Fruit fly (Drosophila melanogaster) whole organism, embryonic: ENCODE measurements around the gene CG32161.

Experiments used
- ATbp ChIP-seq: fragments of 200-800 bp; sonication (Bioruptor generic); optimal IDR thresholded peaks from 2 replicates; lab custom pipeline; 2017; ENCODE audit warnings: missing biosample characterization, mild to moderate bottlenecking, missing genetic modification characterization, missing genetic modification reagents
- BEAF-32 ChIP-seq: fragments of 200-800 bp; sonication (Bioruptor generic); optimal IDR thresholded peaks from 3 replicates; lab custom pipeline; 2017; ENCODE audit warnings: missing biosample characterization, missing genetic modification characterization, mild to moderate bottlenecking, moderate library complexity, missing genetic modification reagents
- Bdp1 ChIP-seq: fragments of 200-800 bp; sonication (Bioruptor generic); optimal IDR thresholded peaks from 3 replicates; lab custom pipeline; 2016; ENCODE audit warnings: missing biosample characterization, missing genetic modification characterization
- CG10431 ChIP-seq: fragments of 200-800 bp; sonication (Bioruptor generic); optimal IDR thresholded peaks from 3 replicates; lab custom pipeline; 2018; ENCODE audit warnings: missing biosample characterization, mild to moderate bottlenecking, missing genetic modification characterization
- CG12219 ChIP-seq: fragments of 200-800 bp; sonication (Bioruptor generic); optimal IDR thresholded peaks from 3 replicates; lab custom pipeline; 2018; ENCODE audit warnings: missing biosample characterization, mild to moderate bottlenecking, missing genetic modification characterization
- CG14710 ChIP-seq: fragments of 200-800 bp; sonication (Bioruptor generic); optimal IDR thresholded peaks from 3 replicates; lab custom pipeline; 2019; ENCODE audit warnings: missing biosample characterization, mild to moderate bottlenecking, missing genetic modification characterization, moderate library complexity
- CG15269 ChIP-seq: fragments of 200-800 bp; sonication (Bioruptor generic); optimal IDR thresholded peaks from 2 replicates; lab custom pipeline; 2018; ENCODE audit warnings: missing biosample characterization, mild to moderate bottlenecking, missing genetic modification characterization, moderate library complexity
- CG15514 ChIP-seq: fragments of 200-800 bp; sonication (Bioruptor generic); optimal IDR thresholded peaks from 3 replicates; lab custom pipeline; 2017; ENCODE audit warnings: missing biosample characterization, missing genetic modification characterization, mild to moderate bottlenecking, moderate library complexity, missing genetic modification reagents
- CG17186 ChIP-seq: fragments of 200-800 bp; sonication (Bioruptor generic); optimal IDR thresholded peaks from 3 replicates; lab custom pipeline; 2017; ENCODE audit warnings: missing biosample characterization, missing genetic modification reagents, missing genetic modification characterization
- CG17568 ChIP-seq: fragments of 200-800 bp; sonication (Bioruptor generic); optimal IDR thresholded peaks from 2 replicates; lab custom pipeline; 2018; ENCODE audit warnings: missing biosample characterization, mild to moderate bottlenecking, missing genetic modification characterization, moderate library complexity
- CG2116 ChIP-seq: fragments of 200-800 bp; sonication (Bioruptor generic); optimal IDR thresholded peaks from 3 replicates; lab custom pipeline; 2018; ENCODE audit warnings: missing biosample characterization, mild to moderate bottlenecking, missing genetic modification characterization
- CG3847 ChIP-seq: fragments of 200-800 bp; sonication (Bioruptor generic); IDR thresholded peaks from 2 replicates; pipeline ENCODE4 v1.3.6; 2022; ENCODE audit warnings: missing biosample characterization, missing genetic modification characterization
- CG4424 ChIP-seq: fragments of 200-800 bp; sonication (Bioruptor generic); optimal IDR thresholded peaks from 3 replicates; lab custom pipeline; 2016; ENCODE audit warnings: missing biosample characterization, missing genetic modification characterization
- CG4617 ChIP-seq: fragments of 200-800 bp; sonication (Bioruptor generic); optimal IDR thresholded peaks from 3 replicates; lab custom pipeline; 2016; ENCODE audit warnings: missing biosample characterization, missing genetic modification characterization, borderline replicate concordance
- CG6689 ChIP-seq: fragments of 200-800 bp; sonication (Bioruptor generic); IDR thresholded peaks from 2 replicates; pipeline ENCODE4 v1.3.6; 2022; ENCODE audit warnings: missing biosample characterization, missing genetic modification characterization
- CG7839 ChIP-seq: fragments of 200-800 bp; sonication (Bioruptor generic); optimal IDR thresholded peaks from 3 replicates; lab custom pipeline; 2018; ENCODE audit warnings: missing biosample characterization, mild to moderate bottlenecking, missing genetic modification characterization, moderate library complexity
- CTCF ChIP-seq: fragments of 200-800 bp; sonication (Bioruptor generic); optimal IDR thresholded peaks from 2 replicates; lab custom pipeline; 2017; ENCODE audit warnings: missing biosample characterization, mild to moderate bottlenecking, missing genetic modification characterization, moderate library complexity
- Chrac-16 ChIP-seq: fragments of 200-800 bp; sonication (Bioruptor generic); optimal IDR thresholded peaks from 3 replicates; lab custom pipeline; 2016; ENCODE audit warnings: missing biosample characterization, missing genetic modification characterization
- Dip3 ChIP-seq: fragments of 200-800 bp; sonication (Bioruptor generic); optimal IDR thresholded peaks from 3 replicates; lab custom pipeline; 2016; ENCODE audit warnings: missing biosample characterization, missing genetic modification characterization
- E2f2 ChIP-seq: fragments of 200-800 bp; sonication (Bioruptor generic); IDR thresholded peaks from 2 replicates; pipeline ENCODE4 v1.3.6; 2022; ENCODE audit warnings: missing biosample characterization, missing genetic modification characterization
- Ets97D ChIP-seq: fragments of 200-800 bp; sonication (Bioruptor generic); optimal IDR thresholded peaks from 3 replicates; lab custom pipeline; 2016; ENCODE audit warnings: missing biosample characterization, missing genetic modification characterization
- Fer2 ChIP-seq: fragments of 200-800 bp; sonication (Bioruptor generic); optimal IDR thresholded peaks from 2 replicates; lab custom pipeline; 2018; ENCODE audit warnings: missing biosample characterization, mild to moderate bottlenecking, missing genetic modification characterization, moderate library complexity
- H15 ChIP-seq: fragments of 200-800 bp; sonication (Bioruptor generic); IDR thresholded peaks from 3 replicates; pipeline ENCODE4 v1.3.6; 2022; ENCODE audit warnings: missing biosample characterization, missing genetic modification characterization
- HLH3B ChIP-seq: fragments of 200-800 bp; sonication (Bioruptor generic); IDR thresholded peaks from 2 replicates; pipeline ENCODE4 v1.3.6; 2022; ENCODE audit warnings: missing biosample characterization, missing genetic modification characterization
- Hsf ChIP-seq: fragments of 200-800 bp; sonication (Bioruptor generic); optimal IDR thresholded peaks from 3 replicates; lab custom pipeline; 2016; ENCODE audit warnings: missing biosample characterization, missing genetic modification characterization
- Lpt ChIP-seq: fragments of >200 bp; optimal IDR thresholded peaks from 2 replicates; lab custom pipeline; 2018; ENCODE audit warnings: missing biosample characterization, missing genetic modification characterization
- Mad ChIP-seq: fragments of 200-800 bp; sonication (Bioruptor generic); optimal IDR thresholded peaks from 2 replicates; lab custom pipeline; 2016; ENCODE audit warnings: missing biosample characterization, missing genetic modification characterization
- Med ChIP-seq: fragments of 200-800 bp; sonication (Bioruptor generic); peaks from one replicate; lab custom pipeline; 2016; ENCODE audit warnings: missing biosample characterization, missing genetic modification characterization, mild to moderate bottlenecking, inconsistent platforms, moderate library complexity
- Myb ChIP-seq: fragments of 200-800 bp; sonication (Bioruptor generic); optimal IDR thresholded peaks from 2 replicates; lab custom pipeline; 2016; ENCODE audit warnings: missing biosample characterization, missing genetic modification characterization
- Pdp1 ChIP-seq, 2 experiments: fragments of 200-800 bp; sonication (Bioruptor generic); optimal IDR thresholded peaks; 3 replicates each; lab custom pipeline; 2016; ENCODE audit warnings: missing biosample characterization in 2 of 2, missing genetic modification characterization in 2 of 2, mild to moderate bottlenecking in 1 of 2, moderate library complexity in 1 of 2
- Scr ChIP-seq: fragments of 200-800 bp; sonication (Bioruptor generic); IDR thresholded peaks from 2 replicates; pipeline ENCODE4 v1.3.6; 2022; ENCODE audit warnings: missing biosample characterization, missing genetic modification characterization; ENCODE audit not compliant: partially characterized antibody
- Sin3A ChIP-seq: fragments of >200 bp; optimal IDR thresholded peaks from 2 replicates; lab custom pipeline; 2018
- Sry-δ ChIP-seq: fragments of 200-800 bp; sonication (Bioruptor generic); optimal IDR thresholded peaks from 2 replicates; lab custom pipeline; 2016; ENCODE audit warnings: missing biosample characterization, missing genetic modification characterization
- Ssrp ChIP-seq: fragments of 200-800 bp; sonication (Bioruptor generic); optimal IDR thresholded peaks from 2 replicates; lab custom pipeline; 2018; ENCODE audit warnings: missing biosample characterization, mild to moderate bottlenecking, missing genetic modification characterization, moderate library complexity
- YL-1 ChIP-seq: fragments of 200-800 bp; sonication (Bioruptor generic); optimal IDR thresholded peaks from 3 replicates; lab custom pipeline; 2017; ENCODE audit warnings: missing biosample characterization, mild to moderate bottlenecking, missing genetic modification characterization
- dmrt11E ChIP-seq: fragments of 200-800 bp; sonication (Bioruptor generic); optimal IDR thresholded peaks from 3 replicates; lab custom pipeline; 2018; ENCODE audit warnings: missing biosample characterization, mild to moderate bottlenecking, missing genetic modification characterization, moderate library complexity
- dysf ChIP-seq: fragments of 200-800 bp; sonication (Bioruptor generic); IDR thresholded peaks from 3 replicates; pipeline ENCODE4 v1.3.6; 2022; ENCODE audit warnings: missing biosample characterization, missing genetic modification characterization
- ham ChIP-seq: fragments of 200-800 bp; sonication (Bioruptor generic); IDR thresholded peaks from 2 replicates; pipeline ENCODE4 v1.3.6; 2022; ENCODE audit warnings: missing biosample characterization, missing genetic modification characterization
- hbn ChIP-seq: fragments of 200-800 bp; sonication (Bioruptor generic); IDR thresholded peaks from 2 replicates; pipeline ENCODE4 v1.3.6; 2022; ENCODE audit warnings: missing biosample characterization, missing genetic modification characterization; ENCODE audit not compliant: partially characterized antibody
- kay ChIP-seq: fragments of 200-800 bp; sonication (Bioruptor generic); optimal IDR thresholded peaks from 2 replicates; lab custom pipeline; 2016; ENCODE audit warnings: missing biosample characterization, missing genetic modification characterization
- lov ChIP-seq, 2 experiments: fragments of 200-800 bp in 1 of 2; fragments of >200 bp in 1 of 2; sonication (Bioruptor generic) in 1 of 2; IDR thresholded peaks in 1 of 2; optimal IDR thresholded peaks in 1 of 2; 2 replicates in 1 of 2; 3 replicates in 1 of 2; pipeline versions ENCODE4 v1.3.6 to Lab custom; 2017 to 2022; ENCODE audit warnings: missing biosample characterization in 1 of 2, missing genetic modification characterization in 1 of 2
- luna ChIP-seq: fragments of 200-800 bp; sonication (Bioruptor generic); optimal IDR thresholded peaks from 2 replicates; lab custom pipeline; 2016; ENCODE audit warnings: missing biosample characterization, missing genetic modification characterization
- org-1 ChIP-seq: fragments of 200-800 bp; sonication (Bioruptor generic); optimal IDR thresholded peaks from 2 replicates; lab custom pipeline; 2017; ENCODE audit warnings: missing biosample characterization, missing genetic modification characterization
- phol ChIP-seq: fragments of 200-800 bp; sonication (Bioruptor generic); optimal IDR thresholded peaks from 3 replicates; lab custom pipeline; 2018; ENCODE audit warnings: missing biosample characterization, mild to moderate bottlenecking, missing genetic modification characterization, moderate library complexity
- sob ChIP-seq: fragments of 200-800 bp; sonication (Bioruptor generic); IDR thresholded peaks from 2 replicates; pipeline ENCODE4 v1.3.6; 2022; ENCODE audit warnings: missing biosample characterization, missing genetic modification characterization
- sqz ChIP-seq: fragments of 200-800 bp; sonication (Bioruptor generic); optimal IDR thresholded peaks from 3 replicates; lab custom pipeline; 2018; ENCODE audit warnings: missing biosample characterization, mild to moderate bottlenecking, missing genetic modification characterization
- tio ChIP-seq: fragments of 200-800 bp; sonication (Bioruptor generic); optimal IDR thresholded peaks from 2 replicates; lab custom pipeline; 2017; ENCODE audit warnings: missing biosample characterization, missing genetic modification characterization, inconsistent platforms
- unc-4 ChIP-seq: fragments of 200-800 bp; sonication (Bioruptor generic); IDR thresholded peaks from 2 replicates; pipeline ENCODE4 v1.3.6; 2022; ENCODE audit warnings: missing biosample characterization, missing genetic modification characterization; ENCODE audit not compliant: partially characterized antibody

CG32161 gene

dm6 chr3L:16862958-16863357 is 16.9 kb downstream of the CG32161 start, which contains the start of gene CG9951 (continued):
- TF ChIP-seq CG4617 (GFP tag; lab: Kevin White, UChicago) = peak; percentile 65
- TF ChIP-seq HLH3B (GFP tag; lab: Robert Waterston, UW) = no peak
- no peak for TF ChIP-seq Mad (GFP tag; lab: Kevin White, UChicago)
- peak; percentile 10 for TF ChIP-seq Sin3A (lab: Kevin White, UChicago)
- TF ChIP-seq Chrac-16 (GFP tag; lab: Kevin White, UChicago) = no peak
- peak; percentile 13 for TF ChIP-seq Sry-δ (GFP tag; lab: Kevin White, UChicago)
- peak; percentile 10 for TF ChIP-seq BEAF-32 (GFP tag; lab: Kevin White, UChicago)
- peak; percentile 43 for TF ChIP-seq CG2116 (GFP tag; lab: Kevin White, UChicago)
- no peak for TF ChIP-seq unc-4
- peak; percentile 19 for TF ChIP-seq phol (tag; lab: Kevin White, UChicago)
- peak; percentile 17 for TF ChIP-seq CG15514 (GFP tag; lab: Kevin White, UChicago)
- TF ChIP-seq CG3847 (GFP tag; lab: Robert Waterston, UW) = peak; percentile 43; the same call in 1 of the 2 replicates
- TF ChIP-seq hbn (GFP tag; lab: Robert Waterston, UW) = peak; percentile 41; the same call in 1 of the 2 replicates
- TF ChIP-seq Myb = peak; percentile 69
- peak; percentile 91 for TF ChIP-seq E2f2 (GFP tag; lab: Robert Waterston, UW)
- no peak for TF ChIP-seq ham (GFP tag; lab: Robert Waterston, UW)
- TF ChIP-seq CTCF (GFP tag; lab: Kevin White, UChicago) = peak; percentile 10
- peak; percentile 12 for TF ChIP-seq YL-1 (GFP tag; lab: Kevin White, UChicago)
- peak; percentile 87 for TF ChIP-seq sqz (GFP tag; lab: Kevin White, UChicago)
- TF ChIP-seq Pdp1 (GFP tag; optimal IDR thresholded peaks at IDR 0.05; lab: Kevin White, UChicago) = peak in 1 of 2 experiments; percentile 25
- 0 out of 2 replicates have a peak, but pooled peaks have one; percentile 27 for TF ChIP-seq sob (GFP tag; lab: Robert Waterston, UW)
- peak; percentile 37 for TF ChIP-seq CG14710 (tag; lab: Kevin White, UChicago)
- TF ChIP-seq Ets97D (GFP tag; lab: Kevin White, UChicago) = peak; percentile 37
- peak; percentile 69 for TF ChIP-seq Med (GFP tag; lab: Kevin White, UChicago)
- TF ChIP-seq kay = no peak
- no peak for TF ChIP-seq Scr (GFP tag; lab: Robert Waterston, UW)

- TF ChIP-seq luna (GFP tag; lab: Kevin White, UChicago) = no peak
- TF ChIP-seq ATbp (GFP tag; lab: Kevin White, UChicago) = no peak
- no peak for TF ChIP-seq Ssrp (tag; lab: Kevin White, UChicago)
- no peak for TF ChIP-seq dmrt11E (tag; lab: Kevin White, UChicago)
- TF ChIP-seq CG12219 (GFP tag; lab: Kevin White, UChicago) = no peak
- peak; percentile 77 for TF ChIP-seq Med (GFP tag; lab: Kevin White, UChicago)
- no peak for TF ChIP-seq Fer2
- TF ChIP-seq org-1 (GFP tag; lab: Kevin White, UChicago) = no peak
- TF ChIP-seq CG17568 (GFP tag; lab: Kevin White, UChicago) = no peak
- no peak for TF ChIP-seq dysf (GFP tag; lab: Robert Waterston, UW)
- peak; percentile 13 for TF ChIP-seq CG2116 (GFP tag; lab: Kevin White, UChicago)
- 0 out of 2 replicates have a peak, but pooled peaks have one; percentile 9 for TF ChIP-seq CG6689 (GFP tag; lab: Robert Waterston, UW)
- no peak for TF ChIP-seq Hsf (GFP tag; lab: Kevin White, UChicago)
- no peak for TF ChIP-seq CG17186 (GFP tag; lab: Kevin White, UChicago)
- peak; percentile 2 for TF ChIP-seq CG4424 (GFP tag; lab: Kevin White, UChicago)
- no peak for TF ChIP-seq Lpt (GFP tag; lab: Kevin White, UChicago)
- no peak for TF ChIP-seq CG10431
- TF ChIP-seq Bdp1 (GFP tag; lab: Kevin White, UChicago) = no peak
- TF ChIP-seq Scr (GFP tag; lab: Robert Waterston, UW) = no peak
- peak; percentile 21 for TF ChIP-seq CG7839 (tag; lab: Kevin White, UChicago)
- no peak for TF ChIP-seq H15
- no peak for TF ChIP-seq Dip3
- no peak for TF ChIP-seq lov (optimal IDR thresholded peaks at IDR 0.05; lab: Kevin White, UChicago)
- TF ChIP-seq lov (GFP tag; IDR thresholded peaks at IDR 0.05; lab: Robert Waterston, UW) = no peak
- no peak for TF ChIP-seq CG15269
- no peak for TF ChIP-seq tio
Observed at dm6 chr3L:16865123-16865831, 19.2 kb downstream of the CG32161 start, which contains the start of gene Lmpt. TSS of gene Lmpt (plus strand) at chr3L:16865295.
